Fruit fly (Drosophila melanogaster): ENCODE measurements around the gene CG15025.

CG15025 gene

DNA sequence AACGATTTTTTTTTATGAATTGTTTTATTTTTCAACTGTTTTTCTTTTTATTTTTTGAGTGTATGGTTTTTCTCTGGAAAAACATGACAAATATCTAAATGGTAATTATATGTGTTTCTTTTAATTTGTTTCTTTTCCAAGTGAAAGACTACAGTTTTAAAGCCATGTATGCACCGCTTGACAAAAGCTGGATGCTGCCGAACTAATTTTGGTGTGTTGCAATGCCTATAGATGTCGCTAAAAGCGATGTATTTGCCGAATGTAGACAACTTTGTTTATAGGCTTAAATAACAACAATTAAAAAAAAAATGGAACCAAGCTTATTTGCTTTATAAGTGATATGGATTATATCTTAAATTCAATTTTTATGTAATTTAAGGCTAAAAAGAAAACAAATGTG is at the start of gene CG15025 (continued):
- TF ChIP-seq ftz-f1 (GFP tag; optimal IDR thresholded peaks at IDR 0.05) (no peak), NfI (GFP tag; optimal IDR thresholded peaks at IDR 0.05) (peak; percentile 29), CG6765 (GFP tag; optimal IDR thresholded peaks at IDR 0.05) (no peak), insv (GFP tag; optimal IDR thresholded peaks at IDR 0.05) (no peak), Stat92E (GFP tag; optimal IDR thresholded peaks at IDR 0.05) (no peak), cato (GFP tag; optimal IDR thresholded peaks at IDR 0.05; ENCODE audit: borderline replicate concordance) (no peak), CG8089 (GFP tag; optimal IDR thresholded peaks at IDR 0.05) (peak; percentile 15), CG4707 (GFP tag; optimal IDR thresholded peaks at IDR 0.05) (no peak), Sry-β (GFP tag; optimal IDR thresholded peaks at IDR 0.05) (no peak), CG2889 (GFP tag; IDR thresholded peaks at IDR 0.05) (no peak), Dfd (GFP tag; optimal IDR thresholded peaks at IDR 0.05) (no peak), CG6254 (GFP tag; optimal IDR thresholded peaks at IDR 0.05) (no peak), Sox102F (GFP tag; optimal IDR thresholded peaks at IDR 0.05) (peak; percentile 8), CG18619 (GFP tag; optimal IDR thresholded peaks at IDR 0.05) (no peak), Abd-B (GFP tag; optimal IDR thresholded peaks at IDR 0.05) (peak; percentile 60), fd96Cb (tag; optimal IDR thresholded peaks at IDR 0.05) (no peak), B-H1 (GFP tag; IDR thresholded peaks at IDR 0.05) (no peak), CG18262 (tag; optimal IDR thresholded peaks at IDR 0.05) (no peak), br (optimal IDR thresholded peaks at IDR 0.05) (no peak), fd3F (GFP tag; optimal IDR thresholded peaks at IDR 0.05) (no peak), CG4617 (GFP tag; optimal IDR thresholded peaks at IDR 0.05; ENCODE audit: borderline replicate concordance) (no peak), CG15011 (GFP tag; optimal IDR thresholded peaks at IDR 0.05) (no peak), gro (GFP tag; optimal IDR thresholded peaks at IDR 0.05) (no peak), psq (GFP tag; optimal IDR thresholded peaks at IDR 0.05) (no peak), unc-4 (GFP tag; IDR thresholded peaks at IDR 0.05; ENCODE audit: partially characterized antibody) (no peak), CG7271 (tag; optimal IDR thresholded peaks at IDR 0.05) (no peak), az2 (GFP tag; optimal IDR thresholded peaks at IDR 0.05) (peak; percentile 40), gfzf (GFP tag; optimal IDR thresholded peaks at IDR 0.05) (no peak), HLH54F (GFP tag; optimal IDR thresholded peaks at IDR 0.05) (peak; percentile 20), Ravus (GFP tag; IDR thresholded peaks at IDR 0.05) (no peak), CG31441 (GFP tag; IDR thresholded peaks at IDR 0.05) (no peak), CG13287 (GFP tag; IDR thresholded peaks at IDR 0.05; ENCODE audit: partially characterized antibody) (peak; percentile 48; the same call in 1 of the 2 replicates), CG17802 (tag; optimal IDR thresholded peaks at IDR 0.05) (no peak), Vsx1 (GFP tag; optimal IDR thresholded peaks at IDR 0.05) (no peak), CG4730 (GFP tag; IDR thresholded peaks at IDR 0.05) (no peak), CG8388 (GFP tag; optimal IDR thresholded peaks at IDR 0.05) (no peak), kah (GFP tag; optimal IDR thresholded peaks at IDR 0.05) (no peak), Ets97D (GFP tag; optimal IDR thresholded peaks at IDR 0.05) (peak; percentile 30), cas (GFP tag; IDR thresholded peaks at IDR 0.05) (no peak), Side (GFP tag; optimal IDR thresholded peaks at IDR 0.05) (peak; percentile 9), kay (GFP tag; optimal IDR thresholded peaks at IDR 0.05) (no peak), mam (GFP tag; optimal IDR thresholded peaks at IDR 0.05) (no peak), CoRest (tag; optimal IDR thresholded peaks at IDR 0.05) (peak; percentile 39), CG14014 (GFP tag; IDR thresholded peaks at IDR 0.05) (no peak), trem (tag; optimal IDR thresholded peaks at IDR 0.05) (no peak), Meics (GFP tag; optimal IDR thresholded peaks at IDR 0.05) (no peak), zf30C (GFP tag; optimal IDR thresholded peaks at IDR 0.05) (no peak), jumu (GFP tag; optimal IDR thresholded peaks at IDR 0.05) (no peak), Fer3 (tag; optimal IDR thresholded peaks at IDR 0.05) (no peak), Usf (GFP tag; optimal IDR thresholded peaks at IDR 0.05) (no peak), rib (GFP tag; IDR thresholded peaks at IDR 0.05) (no peak)

All from whole organism, embryonic.